Worm (Caenorhabditis elegans) whole organism, L2 larva: ENCODE results near the gene T22F7.3.

Experiments used
- F13H6.1 ChIP-seq: sonication (generic microtip); optimal IDR thresholded peaks from 2 replicates; lab custom pipeline; 2016; ENCODE audit warnings: missing genetic modification characterization, missing compliant biosample characterization
- alr-1 ChIP-seq: fragments of 150-350 bp; optimal IDR thresholded peaks from 2 replicates; lab custom pipeline; 2014; ENCODE audit warnings: missing biosample characterization, missing genetic modification characterization
- aly-2 ChIP-seq: fragments of 150-350 bp; optimal IDR thresholded peaks from 2 replicates; lab custom pipeline; 2014; ENCODE audit warnings: missing biosample characterization, missing genetic modification characterization
- elt-3 ChIP-seq: sonication (generic microtip); optimal IDR thresholded peaks from 2 replicates; lab custom pipeline; 2017; ENCODE audit warnings: missing biosample characterization, missing genetic modification characterization
- lin-11 ChIP-seq: fragments of 150-350 bp; sonication (generic microtip); optimal IDR thresholded peaks from 2 replicates; lab custom pipeline; 2014; ENCODE audit warnings: missing biosample characterization, missing genetic modification characterization, inconsistent platforms, mixed read lengths
- mdl-1 ChIP-seq, 2 experiments: fragments of 150-350 bp in 1 of 2; sonication (generic microtip) in 1 of 2; optimal IDR thresholded peaks; 2 replicates each; lab custom pipeline; 2017; ENCODE audit warnings: missing biosample characterization in 2 of 2, missing genetic modification characterization in 2 of 2
- nhr-10 ChIP-seq: sonication (generic microtip); optimal IDR thresholded peaks from 2 replicates; lab custom pipeline; 2017; ENCODE audit warnings: missing biosample characterization, missing genetic modification characterization
- nhr-237 ChIP-seq: fragments of 150-350 bp; optimal IDR thresholded peaks from 2 replicates; lab custom pipeline; 2014; ENCODE audit warnings: missing biosample characterization, missing genetic modification characterization

- no peak for TF ChIP-seq F13H6.1 (tag; lab: Kevin White, UChicago)
- TF ChIP-seq aly-2 (tag; lab: Kevin White, UChicago) = no peak
- TF ChIP-seq nhr-237 = no peak
- no peak for TF ChIP-seq mdl-1 (tag; optimal IDR thresholded peaks at IDR 0.05; lab: Kevin White, UChicago)
- no peak for TF ChIP-seq lin-11 (tag; lab: Kevin White, UChicago)
- TF ChIP-seq nhr-10 (tag; lab: Kevin White, UChicago) = no peak
- no peak for TF ChIP-seq alr-1 (tag; lab: Kevin White, UChicago)
- TF ChIP-seq elt-3 (tag; lab: Kevin White, UChicago) = no peak
These were observed 39.9 kb upstream of the T22F7.3 start for ce11 chrIII:563755-564154.
